Fruit fly (Drosophila melanogaster) whole organism, embryonic: Measurements from ENCODE around the gene CG31244.
A peak's percentile ranks its signal among the peaks of the same experiment; 100 is the strongest.

ENCODE experiments used
- Asciz ChIP-seq: fragments of 200-800 bp; sonication (Bioruptor generic); optimal IDR thresholded peaks from 2 replicates; lab custom pipeline; 2017; ENCODE audit warnings: missing biosample characterization, mild to moderate bottlenecking, missing genetic modification characterization, missing genetic modification reagents
- Atf3 ChIP-seq: fragments of 200-800 bp; sonication (Bioruptor generic); optimal IDR thresholded peaks from 3 replicates; lab custom pipeline; 2016; ENCODE audit warnings: missing biosample characterization, missing genetic modification characterization
- CG10267 ChIP-seq: fragments of 200-800 bp; sonication (Bioruptor generic); optimal IDR thresholded peaks from 2 replicates; lab custom pipeline; 2018; ENCODE audit warnings: missing biosample characterization, mild to moderate bottlenecking, missing genetic modification characterization, moderate library complexity
- CG10959 ChIP-seq: fragments of 200-800 bp; sonication (Bioruptor generic); IDR thresholded peaks from 2 replicates; pipeline ENCODE4 v1.3.6; 2022; ENCODE audit warnings: missing biosample characterization, missing genetic modification characterization
- CG11456 ChIP-seq: fragments of 200-800 bp; sonication (Bioruptor generic); IDR thresholded peaks from 3 replicates; pipeline ENCODE4 v1.3.6; 2022; ENCODE audit warnings: missing biosample characterization, missing genetic modification characterization
- CG11723 ChIP-seq: fragments of 200-800 bp; sonication (Bioruptor generic); optimal IDR thresholded peaks from 2 replicates; lab custom pipeline; 2017; ENCODE audit warnings: missing biosample characterization, mild to moderate bottlenecking, missing genetic modification characterization
- CG12104 ChIP-seq: fragments of 200-800 bp; sonication (Bioruptor generic); optimal IDR thresholded peaks from 3 replicates; lab custom pipeline; 2016; ENCODE audit warnings: missing biosample characterization, missing genetic modification characterization
- CG12155 ChIP-seq: fragments of 200-800 bp; sonication (Bioruptor generic); optimal IDR thresholded peaks from 3 replicates; lab custom pipeline; 2016; ENCODE audit warnings: missing biosample characterization, missing genetic modification characterization
- CG14441 ChIP-seq: fragments of 200-800 bp; sonication (Bioruptor generic); IDR thresholded peaks from 2 replicates; pipeline ENCODE4 v1.3.6; 2022; ENCODE audit warnings: missing biosample characterization, missing genetic modification characterization
- CG15269 ChIP-seq: fragments of 200-800 bp; sonication (Bioruptor generic); optimal IDR thresholded peaks from 2 replicates; lab custom pipeline; 2018; ENCODE audit warnings: missing biosample characterization, mild to moderate bottlenecking, missing genetic modification characterization, moderate library complexity
- CG15514 ChIP-seq: fragments of 200-800 bp; sonication (Bioruptor generic); optimal IDR thresholded peaks from 3 replicates; lab custom pipeline; 2017; ENCODE audit warnings: missing biosample characterization, missing genetic modification characterization, mild to moderate bottlenecking, moderate library complexity, missing genetic modification reagents
- CG1602 ChIP-seq: fragments of 200-800 bp; sonication (Bioruptor generic); optimal IDR thresholded peaks from 3 replicates; lab custom pipeline; 2016; ENCODE audit warnings: missing biosample characterization, missing genetic modification characterization
- CG16813 ChIP-seq: fragments of 200-800 bp; sonication (Bioruptor generic); IDR thresholded peaks from 3 replicates; pipeline ENCODE4 v1.3.6; 2022; ENCODE audit warnings: missing biosample characterization, missing genetic modification characterization; ENCODE audit not compliant: partially characterized antibody
- CG16815 ChIP-seq: fragments of 200-800 bp; sonication (Bioruptor generic); optimal IDR thresholded peaks from 3 replicates; lab custom pipeline; 2017; ENCODE audit warnings: missing biosample characterization, mild to moderate bottlenecking, missing genetic modification characterization
- CG17385 ChIP-seq: fragments of 200-800 bp; sonication (Bioruptor generic); optimal IDR thresholded peaks from 3 replicates; lab custom pipeline; 2018; ENCODE audit warnings: missing biosample characterization, mild to moderate bottlenecking, missing genetic modification characterization
- CG31224 ChIP-seq: fragments of 200-800 bp; sonication (Bioruptor generic); IDR thresholded peaks from 2 replicates; pipeline ENCODE4 v1.3.6; 2022; ENCODE audit warnings: missing biosample characterization, missing genetic modification characterization
- CG31365 ChIP-seq: fragments of 200-800 bp; sonication (Bioruptor generic); optimal IDR thresholded peaks from 2 replicates; lab custom pipeline; 2018; ENCODE audit warnings: missing biosample characterization, mild to moderate bottlenecking, missing genetic modification characterization
- CG3407 ChIP-seq: fragments of 200-800 bp; sonication (Bioruptor generic); optimal IDR thresholded peaks from 2 replicates; lab custom pipeline; 2018; ENCODE audit warnings: missing biosample characterization, mild to moderate bottlenecking, missing genetic modification characterization
- CG4328 ChIP-seq: fragments of 200-800 bp; sonication (Bioruptor generic); optimal IDR thresholded peaks from 3 replicates; lab custom pipeline; 2017; ENCODE audit warnings: missing biosample characterization, missing genetic modification reagents, missing genetic modification characterization
- CG4360 ChIP-seq: fragments of 200-800 bp; sonication (Bioruptor generic); IDR thresholded peaks from 2 replicates; pipeline ENCODE4 v1.3.6; 2022; ENCODE audit warnings: missing biosample characterization, missing genetic modification characterization
- CG7786 ChIP-seq: fragments of 200-800 bp; sonication (Bioruptor generic); optimal IDR thresholded peaks from 2 replicates; lab custom pipeline; 2016; ENCODE audit warnings: missing biosample characterization, missing genetic modification characterization
- CG8388 ChIP-seq: fragments of 200-800 bp; sonication (Bioruptor generic); optimal IDR thresholded peaks from 2 replicates; lab custom pipeline; 2019; ENCODE audit warnings: missing biosample characterization, mild to moderate bottlenecking, missing genetic modification characterization, moderate library complexity
- CG9215 ChIP-seq: fragments of 200-800 bp; sonication (Bioruptor generic); IDR thresholded peaks from 2 replicates; pipeline ENCODE4 v1.3.6; 2022; ENCODE audit warnings: missing biosample characterization, missing genetic modification characterization
- Dfd ChIP-seq, 2 experiments: fragments of >200 bp; optimal IDR thresholded peaks; 2 replicates each; lab custom pipeline; 2017; ENCODE audit warnings: missing biosample characterization in 2 of 2, missing genetic modification characterization in 2 of 2
- Dp ChIP-seq: fragments of 200-800 bp; sonication (Bioruptor generic); optimal IDR thresholded peaks from 2 replicates; lab custom pipeline; 2018; ENCODE audit warnings: missing biosample characterization, mild to moderate bottlenecking, missing genetic modification characterization, moderate library complexity
- Ets97D ChIP-seq: fragments of 200-800 bp; sonication (Bioruptor generic); optimal IDR thresholded peaks from 3 replicates; lab custom pipeline; 2016; ENCODE audit warnings: missing biosample characterization, missing genetic modification characterization
- H15 ChIP-seq: fragments of 200-800 bp; sonication (Bioruptor generic); IDR thresholded peaks from 3 replicates; pipeline ENCODE4 v1.3.6; 2022; ENCODE audit warnings: missing biosample characterization, missing genetic modification characterization
- HLH3B ChIP-seq: fragments of 200-800 bp; sonication (Bioruptor generic); IDR thresholded peaks from 2 replicates; pipeline ENCODE4 v1.3.6; 2022; ENCODE audit warnings: missing biosample characterization, missing genetic modification characterization
- Hr51 ChIP-seq, 2 experiments: fragments of 200-800 bp; sonication (Bioruptor generic); optimal IDR thresholded peaks; 2 replicates in 1 of 2; 3 replicates in 1 of 2; lab custom pipeline; 2016 to 2018; ENCODE audit warnings: missing biosample characterization in 2 of 2, missing genetic modification characterization in 2 of 2, mild to moderate bottlenecking in 1 of 2, moderate library complexity in 1 of 2
- Jarid2 ChIP-seq: fragments of 200-800 bp; sonication (Bioruptor generic); optimal IDR thresholded peaks from 3 replicates; lab custom pipeline; 2017; ENCODE audit warnings: mild to moderate bottlenecking, missing biosample characterization, missing genetic modification reagents, missing genetic modification characterization
- NC2α ChIP-seq: fragments of 200-800 bp; sonication (Bioruptor generic); optimal IDR thresholded peaks from 2 replicates; lab custom pipeline; 2016; ENCODE audit warnings: missing biosample characterization, missing genetic modification characterization
- Oaz ChIP-seq: fragments of 200-800 bp; sonication (Bioruptor generic); IDR thresholded peaks from 2 replicates; pipeline ENCODE4 v1.3.6; 2022; ENCODE audit warnings: missing biosample characterization, missing genetic modification characterization
- Sox102F ChIP-seq: fragments of 200-800 bp; sonication (Bioruptor generic); optimal IDR thresholded peaks from 2 replicates; lab custom pipeline; 2018; ENCODE audit warnings: missing biosample characterization, mild to moderate bottlenecking, missing genetic modification characterization, moderate library complexity
- TFAM ChIP-seq: fragments of 200-800 bp; sonication (Bioruptor generic); optimal IDR thresholded peaks from 2 replicates; lab custom pipeline; 2017; ENCODE audit warnings: missing biosample characterization, missing genetic modification characterization, inconsistent platforms
- bab2 ChIP-seq: fragments of 200-800 bp; sonication (Bioruptor generic); optimal IDR thresholded peaks from 2 replicates; lab custom pipeline; 2016; ENCODE audit warnings: missing biosample characterization, missing genetic modification characterization
- ewg ChIP-seq: fragments of 200-800 bp; sonication (Bioruptor generic); optimal IDR thresholded peaks from 3 replicates; lab custom pipeline; 2017; ENCODE audit warnings: mild to moderate bottlenecking, missing biosample characterization, missing genetic modification reagents, missing genetic modification characterization
- fd64A ChIP-seq: fragments of 200-800 bp; sonication (Bioruptor generic); optimal IDR thresholded peaks from 3 replicates; lab custom pipeline; 2018; ENCODE audit warnings: missing biosample characterization, mild to moderate bottlenecking, missing genetic modification characterization
- h ChIP-seq: fragments of >200 bp; optimal IDR thresholded peaks from 2 replicates; lab custom pipeline; 2017
- her ChIP-seq: fragments of 200-800 bp; sonication (Bioruptor generic); optimal IDR thresholded peaks from 2 replicates; lab custom pipeline; 2016; ENCODE audit warnings: missing biosample characterization, missing genetic modification characterization
- hkb ChIP-seq, 2 experiments: fragments of 200-800 bp in 1 of 2; fragments of >200 bp in 1 of 2; sonication (Bioruptor generic) in 1 of 2; IDR thresholded peaks in 1 of 2; optimal IDR thresholded peaks in 1 of 2; 2 replicates each; pipeline versions ENCODE4 v1.3.6 to Lab custom; 2017 to 2022; ENCODE audit warnings: missing biosample characterization in 1 of 2, missing genetic modification characterization in 1 of 2
- oc ChIP-seq: fragments of 200-800 bp; sonication (Bioruptor generic); optimal IDR thresholded peaks from 2 replicates; lab custom pipeline; 2018; ENCODE audit warnings: missing biosample characterization, mild to moderate bottlenecking, missing genetic modification characterization, moderate library complexity
- pita ChIP-seq: fragments of 200-800 bp; sonication (Bioruptor generic); optimal IDR thresholded peaks from 2 replicates; lab custom pipeline; 2017; ENCODE audit warnings: missing biosample characterization, mild to moderate bottlenecking, missing genetic modification characterization
- pros ChIP-seq: fragments of 200-800 bp; sonication (Bioruptor generic); optimal IDR thresholded peaks from 3 replicates; lab custom pipeline; 2019; ENCODE audit warnings: missing biosample characterization, mild to moderate bottlenecking, missing genetic modification characterization, moderate library complexity
- pum ChIP-seq: fragments of 200-800 bp; sonication (Bioruptor generic); optimal IDR thresholded peaks from 2 replicates; lab custom pipeline; 2016; ENCODE audit warnings: missing biosample characterization, missing genetic modification characterization
- rib ChIP-seq: fragments of 200-800 bp; sonication (Bioruptor generic); IDR thresholded peaks from 2 replicates; pipeline ENCODE4 v1.3.6; 2022; ENCODE audit warnings: missing biosample characterization, missing genetic modification characterization
- run ChIP-seq: fragments of 200-800 bp; sonication (Bioruptor generic); optimal IDR thresholded peaks from 3 replicates; lab custom pipeline; 2018; ENCODE audit warnings: missing biosample characterization, mild to moderate bottlenecking, missing genetic modification characterization
- stwl ChIP-seq: fragments of 200-800 bp; sonication (Bioruptor generic); optimal IDR thresholded peaks from 3 replicates; lab custom pipeline; 2018; ENCODE audit warnings: missing biosample characterization, mild to moderate bottlenecking, missing genetic modification characterization, moderate library complexity
- unc-4 ChIP-seq: fragments of 200-800 bp; sonication (Bioruptor generic); IDR thresholded peaks from 2 replicates; pipeline ENCODE4 v1.3.6; 2022; ENCODE audit warnings: missing biosample characterization, missing genetic modification characterization; ENCODE audit not compliant: partially characterized antibody
- wek ChIP-seq: fragments of 200-800 bp; sonication (Bioruptor generic); optimal IDR thresholded peaks from 3 replicates; lab custom pipeline; 2018; ENCODE audit warnings: missing biosample characterization, mild to moderate bottlenecking, missing genetic modification characterization, moderate library complexity
- zen2 ChIP-seq: fragments of 200-800 bp; sonication (Bioruptor generic); IDR thresholded peaks from 3 replicates; pipeline ENCODE4 v1.3.6; 2022; ENCODE audit warnings: missing biosample characterization, missing genetic modification characterization; ENCODE audit not compliant: partially characterized antibody

The CG31244 gene

dm6 chr3R:19403096-19403515, 4.7 kb upstream of the CG31244 start, which contains the start of the genes Ino80 and Aptx (continued):
- TF ChIP-seq CG11723 (GFP tag; lab: Kevin White, UChicago) (no peak), CG8388 (GFP tag; lab: Kevin White, UChicago) (peak; percentile 93), h (lab: Kevin White, UChicago) (no peak), Oaz (GFP tag; lab: Robert Waterston, UW) (peak; percentile 81), CG15269 (tag; lab: Kevin White, UChicago) (peak; percentile 92), CG31365 (tag; lab: Kevin White, UChicago) (peak; percentile 38), zen2 (peak; percentile 82), HLH3B (peak; percentile 94), pita (no peak), CG10267 (tag; lab: Kevin White, UChicago) (peak; percentile 99), CG10959 (peak; percentile 83), ewg (peak; percentile 84), CG14441 (GFP tag; lab: Robert Waterston, UW) (peak; percentile 95), CG7786 (GFP tag; lab: Kevin White, UChicago) (peak; percentile 96), NC2α (peak; percentile 83), H15 (GFP tag; lab: Robert Waterston, UW) (peak; percentile 92), CG4360 (GFP tag; lab: Robert Waterston, UW) (peak; percentile 69; the same call in 1 of the 2 replicates), CG11456 (GFP tag; lab: Robert Waterston, UW) (peak; percentile 92), CG16813 (peak; percentile 97), CG31224 (GFP tag; lab: Robert Waterston, UW) (peak; percentile 91), her (GFP tag; lab: Kevin White, UChicago) (peak; percentile 77), CG16815 (GFP tag; lab: Kevin White, UChicago) (peak; percentile 96), Dfd (GFP tag; optimal IDR thresholded peaks at IDR 0.05; lab: Kevin White, UChicago) (peak in 1 of 2 experiments; percentile 52), pros (GFP tag; lab: Kevin White, UChicago) (peak; percentile 20), hkb (optimal IDR thresholded peaks at IDR 0.05; lab: Kevin White, UChicago) (peak; percentile 75), hkb (GFP tag; IDR thresholded peaks at IDR 0.05; lab: Robert Waterston, UW) (peak; percentile 94), wek (GFP tag; lab: Kevin White, UChicago) (peak; percentile 65), Dp (GFP tag; lab: Kevin White, UChicago) (peak; percentile 32), CG4328 (GFP tag; lab: Kevin White, UChicago) (peak; percentile 84), CG9215 (GFP tag; lab: Robert Waterston, UW) (peak; percentile 95), unc-4 (GFP tag; lab: Robert Waterston, UW) (peak; percentile 86), fd64A (GFP tag; lab: Kevin White, UChicago) (peak; percentile 61), bab2 (GFP tag; lab: Kevin White, UChicago) (peak; percentile 95), CG15514 (GFP tag; lab: Kevin White, UChicago) (peak; percentile 97), CG12104 (GFP tag; lab: Kevin White, UChicago) (peak; percentile 84), Ets97D (GFP tag; lab: Kevin White, UChicago) (peak; percentile 89), Asciz (peak; percentile 80), Atf3 (GFP tag; lab: Kevin White, UChicago) (peak; percentile 91), oc (tag; lab: Kevin White, UChicago) (no peak), Jarid2 (GFP tag; lab: Kevin White, UChicago) (peak; percentile 58), Hr51 (GFP tag; optimal IDR thresholded peaks at IDR 0.05; lab: Kevin White, UChicago) (peak; percentile 93 to 95), pum (GFP tag; lab: Kevin White, UChicago) (peak; percentile 95), Sox102F (GFP tag; lab: Kevin White, UChicago) (peak; percentile 96), run (peak; percentile 73), TFAM (GFP tag; lab: Kevin White, UChicago) (peak; percentile 38), CG1602 (GFP tag; lab: Kevin White, UChicago) (peak; percentile 97), CG3407 (GFP tag; lab: Kevin White, UChicago) (peak; percentile 83), CG17385 (peak; percentile 85), CG12155 (GFP tag; lab: Kevin White, UChicago) (peak; percentile 96), rib (peak; percentile 95), stwl (tag; lab: Kevin White, UChicago) (peak; percentile 97)
